Fruit fly (Drosophila melanogaster): ENCODE measurements around the gene CG32365.

Gene CG32365

dm6 chr3L:7850771-7851358 lies 18.0 kb upstream of the CG32365 start (continued):
- TF ChIP-seq CG12659 (GFP tag; optimal IDR thresholded peaks at IDR 0.05) (peak; percentile 88), Mrtf (GFP tag; IDR thresholded peaks at IDR 0.05) (peak; percentile 86), CG8388 (GFP tag; optimal IDR thresholded peaks at IDR 0.05) (peak; percentile 82), bab2 (GFP tag; optimal IDR thresholded peaks at IDR 0.05) (peak; percentile 85), Xrp1 (GFP tag; IDR thresholded peaks at IDR 0.05) (peak; percentile 90), CG8944 (GFP tag; optimal IDR thresholded peaks at IDR 0.05) (peak; percentile 84), Drgx (GFP tag; IDR thresholded peaks at IDR 0.05) (peak; percentile 87), CrebB (tag; optimal IDR thresholded peaks at IDR 0.05) (peak; percentile 80), CG9797 (GFP tag; optimal IDR thresholded peaks at IDR 0.05) (peak; percentile 20), p53 (GFP tag; optimal IDR thresholded peaks at IDR 0.05) (peak; percentile 70), CG1832 (GFP tag; optimal IDR thresholded peaks at IDR 0.05) (no peak), CoRest (tag; optimal IDR thresholded peaks at IDR 0.05) (peak; percentile 89), sd (tag; optimal IDR thresholded peaks at IDR 0.05) (peak; percentile 81), unpg (GFP tag; optimal IDR thresholded peaks at IDR 0.05) (peak; percentile 89), D19B (GFP tag; optimal IDR thresholded peaks at IDR 0.05) (peak; percentile 76), CG11085 (GFP tag; IDR thresholded peaks at IDR 0.05) (peak; percentile 75), dati (GFP tag; IDR thresholded peaks at IDR 0.05) (peak; percentile 47; the same call in 1 of the 2 replicates), CG12299 (tag; optimal IDR thresholded peaks at IDR 0.05) (peak; percentile 73), HLH3B (GFP tag; IDR thresholded peaks at IDR 0.05) (peak; percentile 88), gce (GFP tag; IDR thresholded peaks at IDR 0.05) (peak; percentile 85; the same call in 2 of the 3 replicates), HLH54F (GFP tag; optimal IDR thresholded peaks at IDR 0.05) (peak; percentile 79), CG11696 (GFP tag; IDR thresholded peaks at IDR 0.05) (peak; percentile 71), CG13123 (GFP tag; optimal IDR thresholded peaks at IDR 0.05) (peak; percentile 33), vnd (GFP tag; IDR thresholded peaks at IDR 0.05; ENCODE audit: partially characterized antibody) (no peak), kni (GFP tag; optimal IDR thresholded peaks at IDR 0.05) (peak; percentile 38), gt (GFP tag; IDR thresholded peaks at IDR 0.05) (0 out of 2 replicates have a peak, but pooled peaks have one; percentile 41), CG11247 (GFP tag; IDR thresholded peaks at IDR 0.05) (peak; percentile 86), CG14965 (GFP tag; optimal IDR thresholded peaks at IDR 0.05; ENCODE audit: borderline replicate concordance) (peak; percentile 63), CG34422 (GFP tag; IDR thresholded peaks at IDR 0.05) (peak; percentile 72), Gsc (GFP tag; IDR thresholded peaks at IDR 0.05) (no peak), mirr (GFP tag; optimal IDR thresholded peaks at IDR 0.05) (peak; percentile 83), stc (GFP tag; IDR thresholded peaks at IDR 0.05) (peak; percentile 82), CG12155 (GFP tag; optimal IDR thresholded peaks at IDR 0.05) (peak; percentile 80), NC2α (GFP tag; optimal IDR thresholded peaks at IDR 0.05) (peak; percentile 63), CG16815 (GFP tag; optimal IDR thresholded peaks at IDR 0.05) (peak; percentile 54), cwo (GFP tag; optimal IDR thresholded peaks at IDR 0.05) (peak; percentile 94), Max (GFP tag; optimal IDR thresholded peaks at IDR 0.05) (peak; percentile 83), pan (optimal IDR thresholded peaks at IDR 0.05) (no peak), pan (GFP tag; optimal IDR thresholded peaks at IDR 0.05 in 1 of 2, IDR thresholded peaks at IDR 0.05 in 1 of 2) (peak in 1 of 2 experiments; percentile 92), Hand (GFP tag; optimal IDR thresholded peaks at IDR 0.05) (peak; percentile 83), dmrt11E (tag; optimal IDR thresholded peaks at IDR 0.05) (peak; percentile 63), CG5245 (GFP tag; optimal IDR thresholded peaks at IDR 0.05) (peak; percentile 65), sc (optimal IDR thresholded peaks at IDR 0.05) (no peak), sc (GFP tag; optimal IDR thresholded peaks at IDR 0.05) (peak; percentile 56), Opbp (GFP tag; IDR thresholded peaks at IDR 0.05; ENCODE audit: partially characterized antibody) (no peak), Side (GFP tag; optimal IDR thresholded peaks at IDR 0.05) (peak; percentile 91), CG31441 (GFP tag; IDR thresholded peaks at IDR 0.05) (peak; percentile 88), MBD-R2 (GFP tag; IDR thresholded peaks at IDR 0.05) (peak; percentile 66; the same call in 1 of the 2 replicates), CG7556 (GFP tag; optimal IDR thresholded peaks at IDR 0.05) (peak; percentile 90), CG13296 (GFP tag; optimal IDR thresholded peaks at IDR 0.05) (peak; percentile 92)

Measured in whole organism, embryonic.